Worm (Caenorhabditis elegans) whole organism, mixed stage, embryonic: ENCODE data around the gene madf-3.

Experiments
- blmp-1 ChIP-seq: fragments of 150-350 bp; optimal IDR thresholded peaks from 2 replicates; lab custom pipeline; 2014; ENCODE audit warnings: missing biosample characterization, missing genetic modification characterization
- ces-1 ChIP-seq: fragments of 150-350 bp; optimal IDR thresholded peaks from 2 replicates; lab custom pipeline; 2014; ENCODE audit warnings: missing biosample characterization, missing genetic modification reagents, missing genetic modification characterization
- flh-1 ChIP-seq: fragments of 200-800 bp; sonication (Bioruptor generic); optimal IDR thresholded peaks from 2 replicates; lab custom pipeline; 2018; ENCODE audit warnings: mild to moderate bottlenecking, missing genetic modification characterization, moderate library complexity, missing compliant biosample characterization
- lin-13 ChIP-seq: fragments of 150-350 bp; optimal IDR thresholded peaks from 2 replicates; lab custom pipeline; 2014; ENCODE audit warnings: missing biosample characterization, missing genetic modification characterization
- mab-5 ChIP-seq: fragments of 150-350 bp; optimal IDR thresholded peaks from 2 replicates; lab custom pipeline; 2014; ENCODE audit warnings: missing biosample characterization, missing genetic modification characterization
- nhr-28 ChIP-seq: fragments of 150-350 bp; optimal IDR thresholded peaks from 2 replicates; lab custom pipeline; 2014; ENCODE audit warnings: missing biosample characterization, missing genetic modification characterization
- nhr-76 ChIP-seq: sonication (generic microtip); optimal IDR thresholded peaks from 2 replicates; lab custom pipeline; 2017; ENCODE audit warnings: missing biosample characterization, missing genetic modification characterization
- unc-39 ChIP-seq: fragments of 150-350 bp; optimal IDR thresholded peaks from 2 replicates; lab custom pipeline; 2014; ENCODE audit warnings: missing biosample characterization, missing genetic modification characterization
- unc-62 ChIP-seq: fragments of 150-350 bp; optimal IDR thresholded peaks from 2 replicates; lab custom pipeline; 2014; ENCODE audit warnings: missing biosample characterization, missing genetic modification reagents, missing genetic modification characterization

DNA sequence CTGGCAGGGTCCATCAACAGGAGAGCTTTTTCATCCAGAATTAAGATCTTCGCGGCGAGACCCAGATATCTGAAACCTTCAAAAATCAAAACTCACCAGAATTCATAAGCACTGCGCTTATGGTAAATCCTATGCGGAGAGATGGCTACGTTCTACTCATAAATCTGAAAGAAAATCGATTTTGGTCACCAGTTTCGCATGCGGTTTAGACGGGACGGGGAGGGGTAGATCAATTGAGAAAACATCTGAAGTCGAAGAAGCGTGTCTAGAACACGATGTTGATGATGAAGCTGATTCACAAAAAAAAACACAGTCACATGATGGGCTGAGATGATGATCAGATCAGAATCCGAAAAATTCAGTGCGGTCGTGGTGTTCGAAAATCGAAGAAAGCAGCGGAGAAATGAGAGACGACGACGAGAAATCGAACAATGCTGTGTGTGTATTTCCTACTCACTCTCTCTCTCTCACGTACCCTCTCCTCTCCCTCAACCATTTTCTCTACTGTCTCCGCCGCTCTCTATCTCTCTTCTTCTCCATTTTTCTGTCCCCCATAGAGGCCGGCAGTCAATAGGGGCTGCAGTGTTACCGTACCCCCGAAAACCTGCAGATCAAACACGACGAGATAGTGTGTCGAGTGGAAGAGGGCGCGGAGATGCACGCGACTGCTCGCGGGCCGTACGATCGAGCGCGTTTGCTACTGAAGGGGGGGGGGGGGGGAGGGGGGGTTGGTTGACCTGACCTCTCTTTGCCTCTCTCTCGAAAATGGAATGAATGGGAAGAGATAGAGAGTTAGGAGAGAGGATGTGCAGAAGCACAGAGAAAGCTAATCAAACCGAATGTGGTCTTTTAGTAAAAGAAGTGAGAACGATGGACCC is 42.0 kb downstream of the madf-3 start, which contains the start of gene ntl-2:
- TF ChIP-seq unc-39 (tag; lab: Kevin White, UChicago): peak; percentile 10
- TF ChIP-seq blmp-1: no peak
- no peak for TF ChIP-seq flh-1
- TF ChIP-seq nhr-28: no peak
- TF ChIP-seq lin-13: peak; percentile 95
- peak; percentile 85 for TF ChIP-seq unc-62 (GFP tag; lab: Kevin White, UChicago)
- TF ChIP-seq ces-1 (GFP tag; lab: Kevin White, UChicago): peak; percentile 85
- TF ChIP-seq nhr-76 (tag; lab: Kevin White, UChicago): no peak
- peak; percentile 53 for TF ChIP-seq mab-5 (tag; lab: Kevin White, UChicago)
